Fruit fly (Drosophila melanogaster) whole organism, embryonic: Measurements from ENCODE around the gene dpp.

Experiments used
- Ada2b ChIP-seq: fragments of 200-800 bp; sonication (Bioruptor generic); IDR thresholded peaks from 2 replicates; pipeline ENCODE4 v1.3.6; 2022; ENCODE audit warnings: missing biosample characterization, missing genetic modification characterization
- Bdp1 ChIP-seq: fragments of 200-800 bp; sonication (Bioruptor generic); optimal IDR thresholded peaks from 3 replicates; lab custom pipeline; 2016; ENCODE audit warnings: missing biosample characterization, missing genetic modification characterization
- CG10543 ChIP-seq: fragments of 200-800 bp; sonication (Bioruptor generic); optimal IDR thresholded peaks from 3 replicates; lab custom pipeline; 2017; ENCODE audit warnings: missing biosample characterization, mild to moderate bottlenecking, missing genetic modification characterization, moderate library complexity
- CG12219 ChIP-seq: fragments of 200-800 bp; sonication (Bioruptor generic); optimal IDR thresholded peaks from 3 replicates; lab custom pipeline; 2018; ENCODE audit warnings: missing biosample characterization, mild to moderate bottlenecking, missing genetic modification characterization
- CG13123 ChIP-seq: fragments of 200-800 bp; sonication (Bioruptor generic); optimal IDR thresholded peaks from 2 replicates; lab custom pipeline; 2016; ENCODE audit warnings: missing biosample characterization, missing genetic modification characterization
- CG13287 ChIP-seq: fragments of 200-800 bp; sonication (Bioruptor generic); IDR thresholded peaks from 2 replicates; pipeline ENCODE4 v1.3.6; 2022; ENCODE audit warnings: missing biosample characterization, missing genetic modification characterization; ENCODE audit not compliant: partially characterized antibody
- CG15696 ChIP-seq: fragments of 200-800 bp; sonication (Bioruptor generic); optimal IDR thresholded peaks from 2 replicates; lab custom pipeline; 2019; ENCODE audit warnings: missing biosample characterization, mild to moderate bottlenecking, missing genetic modification characterization, moderate library complexity
- CG18262 ChIP-seq: fragments of 200-800 bp; optimal IDR thresholded peaks from 3 replicates; lab custom pipeline; 2019; ENCODE audit warnings: missing biosample characterization, mild to moderate bottlenecking, missing genetic modification characterization, moderate library complexity
- CG2199 ChIP-seq: fragments of 200-800 bp; sonication (Bioruptor generic); IDR thresholded peaks from 3 replicates; pipeline ENCODE4 v1.3.6; 2022; ENCODE audit warnings: missing biosample characterization, missing genetic modification characterization
- CG30020 ChIP-seq: fragments of 200-800 bp; optimal IDR thresholded peaks from 2 replicates; lab custom pipeline; 2019; ENCODE audit warnings: missing biosample characterization, mild to moderate bottlenecking, missing genetic modification characterization, moderate library complexity
- CG3407 ChIP-seq: fragments of 200-800 bp; sonication (Bioruptor generic); optimal IDR thresholded peaks from 2 replicates; lab custom pipeline; 2018; ENCODE audit warnings: missing biosample characterization, mild to moderate bottlenecking, missing genetic modification characterization
- CG4360 ChIP-seq: fragments of 200-800 bp; sonication (Bioruptor generic); IDR thresholded peaks from 2 replicates; pipeline ENCODE4 v1.3.6; 2022; ENCODE audit warnings: missing biosample characterization, missing genetic modification characterization
- CG4404 ChIP-seq: fragments of 200-800 bp; sonication (Bioruptor generic); IDR thresholded peaks from 2 replicates; pipeline ENCODE4 v1.3.6; 2022; ENCODE audit warnings: missing biosample characterization, missing genetic modification characterization
- CG6791 ChIP-seq: fragments of 200-800 bp; sonication (Bioruptor generic); IDR thresholded peaks from 3 replicates; pipeline ENCODE4 v1.3.6; 2022; ENCODE audit warnings: missing biosample characterization, missing genetic modification characterization; ENCODE audit not compliant: partially characterized antibody
- CG8388 ChIP-seq: fragments of 200-800 bp; sonication (Bioruptor generic); optimal IDR thresholded peaks from 2 replicates; lab custom pipeline; 2019; ENCODE audit warnings: missing biosample characterization, mild to moderate bottlenecking, missing genetic modification characterization, moderate library complexity
- CG9797 ChIP-seq: fragments of 200-800 bp; sonication (Bioruptor generic); optimal IDR thresholded peaks from 3 replicates; lab custom pipeline; 2018; ENCODE audit warnings: missing biosample characterization, mild to moderate bottlenecking, missing genetic modification characterization
- Dp ChIP-seq: fragments of 200-800 bp; sonication (Bioruptor generic); optimal IDR thresholded peaks from 2 replicates; lab custom pipeline; 2018; ENCODE audit warnings: missing biosample characterization, mild to moderate bottlenecking, missing genetic modification characterization, moderate library complexity
- Eip74EF ChIP-seq, 2 experiments: fragments of 200-800 bp in 1 of 2; fragments of >200 bp in 1 of 2; sonication (Bioruptor generic) in 1 of 2; optimal IDR thresholded peaks; 2 replicates each; lab custom pipeline; 2017 to 2019; ENCODE audit warnings: missing biosample characterization in 2 of 2, missing genetic modification characterization in 2 of 2, mild to moderate bottlenecking in 1 of 2, moderate library complexity in 1 of 2
- Ets65A ChIP-seq: fragments of 200-800 bp; sonication (Bioruptor generic); peaks from one replicate; lab custom pipeline; 2016; ENCODE audit warnings: missing biosample characterization, missing genetic modification characterization
- NfI ChIP-seq: fragments of 200-800 bp; sonication (Bioruptor generic); optimal IDR thresholded peaks from 3 replicates; lab custom pipeline; 2018; ENCODE audit warnings: missing biosample characterization, mild to moderate bottlenecking, missing genetic modification characterization, moderate library complexity
- Oli ChIP-seq: fragments of 200-800 bp; sonication (Bioruptor generic); optimal IDR thresholded peaks from 2 replicates; lab custom pipeline; 2018; ENCODE audit warnings: missing biosample characterization, mild to moderate bottlenecking, missing genetic modification characterization, moderate library complexity
- Sox100B ChIP-seq: fragments of 200-800 bp; sonication (Bioruptor generic); optimal IDR thresholded peaks from 3 replicates; lab custom pipeline; 2018; ENCODE audit warnings: missing biosample characterization, mild to moderate bottlenecking, missing genetic modification characterization
- bsh ChIP-seq, 2 experiments: fragments of 200-800 bp; sonication (Bioruptor generic); optimal IDR thresholded peaks; 2 replicates each; lab custom pipeline; 2017 to 2018; ENCODE audit warnings: mild to moderate bottlenecking in 2 of 2, missing biosample characterization in 2 of 2, missing genetic modification characterization in 2 of 2, moderate library complexity in 1 of 2
- ci ChIP-seq: fragments of 200-800 bp; sonication (Bioruptor generic); IDR thresholded peaks from 3 replicates; pipeline ENCODE4 v1.3.6; 2022; ENCODE audit warnings: missing biosample characterization, missing genetic modification characterization
- dmrt11E ChIP-seq: fragments of 200-800 bp; sonication (Bioruptor generic); optimal IDR thresholded peaks from 3 replicates; lab custom pipeline; 2018; ENCODE audit warnings: missing biosample characterization, mild to moderate bottlenecking, missing genetic modification characterization, moderate library complexity
- eve ChIP-seq, 2 experiments: fragments of >200 bp; optimal IDR thresholded peaks; 2 replicates each; lab custom pipeline; 2017; ENCODE audit warnings: missing biosample characterization in 2 of 2, missing genetic modification characterization in 2 of 2
- eyg ChIP-seq: fragments of 200-800 bp; sonication (Bioruptor generic); optimal IDR thresholded peaks from 3 replicates; lab custom pipeline; 2016; ENCODE audit warnings: missing biosample characterization, missing genetic modification characterization
- gcm ChIP-seq: fragments of 200-800 bp; sonication (Bioruptor generic); optimal IDR thresholded peaks from 2 replicates; lab custom pipeline; 2019; ENCODE audit warnings: missing biosample characterization, mild to moderate bottlenecking, missing genetic modification characterization, moderate library complexity
- grn ChIP-seq: fragments of 200-800 bp; sonication (Bioruptor generic); optimal IDR thresholded peaks from 3 replicates; lab custom pipeline; 2017; ENCODE audit warnings: missing biosample characterization, missing genetic modification characterization
- kah ChIP-seq: fragments of 200-800 bp; sonication (Bioruptor generic); optimal IDR thresholded peaks from 2 replicates; lab custom pipeline; 2018; ENCODE audit warnings: missing biosample characterization, mild to moderate bottlenecking, missing genetic modification characterization
- lbe ChIP-seq: fragments of 200-800 bp; sonication (Bioruptor generic); optimal IDR thresholded peaks from 2 replicates; lab custom pipeline; 2016; ENCODE audit warnings: missing biosample characterization, mild to moderate bottlenecking, missing genetic modification characterization
- nom ChIP-seq: fragments of 200-800 bp; sonication (Bioruptor generic); optimal IDR thresholded peaks from 2 replicates; lab custom pipeline; 2017; ENCODE audit warnings: missing biosample characterization, missing genetic modification characterization, mild to moderate bottlenecking, moderate library complexity, missing genetic modification reagents
- onecut ChIP-seq: fragments of 200-800 bp; sonication (Bioruptor generic); IDR thresholded peaks from 2 replicates; pipeline ENCODE4 v1.3.6; 2022; ENCODE audit warnings: missing biosample characterization, missing genetic modification characterization
- prd ChIP-seq, 3 experiments: fragments of >200 bp in 2 of 3; fragments of 200-800 bp in 1 of 3; sonication (Bioruptor generic) in 1 of 3; optimal IDR thresholded peaks in 2 of 3; IDR thresholded peaks in 1 of 3; 2 replicates in 2 of 3; 3 replicates in 1 of 3; pipeline versions ENCODE4 v1.3.6 to Lab custom; 2017 to 2022; ENCODE audit warnings: missing biosample characterization in 1 of 3, missing genetic modification characterization in 1 of 3
- sens ChIP-seq: fragments of 200-800 bp; sonication (Bioruptor generic); peaks from one replicate; lab custom pipeline; 2016; ENCODE audit warnings: missing biosample characterization, missing genetic modification characterization
- seq ChIP-seq: fragments of 200-800 bp; sonication (Bioruptor generic); IDR thresholded peaks from 2 replicates; pipeline ENCODE4 v1.3.6; 2022; ENCODE audit warnings: missing biosample characterization, missing genetic modification characterization
- sima ChIP-seq: fragments of 200-800 bp; sonication (Bioruptor generic); optimal IDR thresholded peaks from 2 replicates; lab custom pipeline; 2016; ENCODE audit warnings: missing biosample characterization, missing genetic modification characterization
- ttk ChIP-seq: fragments of 200-800 bp; sonication (Bioruptor generic); IDR thresholded peaks from 2 replicates; pipeline ENCODE4 v2.1.2; 2022; ENCODE audit warnings: missing biosample characterization, missing genetic modification characterization
- tup ChIP-seq: fragments of 200-800 bp; sonication (Bioruptor generic); optimal IDR thresholded peaks from 2 replicates; lab custom pipeline; 2016; ENCODE audit warnings: missing biosample characterization, mild to moderate bottlenecking, missing genetic modification characterization, moderate library complexity
- vvl ChIP-seq: fragments of 200-800 bp; sonication (Bioruptor generic); IDR thresholded peaks from 2 replicates; pipeline ENCODE4 v1.3.6; 2022; ENCODE audit warnings: missing biosample characterization, missing genetic modification characterization

dpp gene

dm6 chr2L:2481156-2481712 is 53.1 kb downstream of the dpp start:
- TF ChIP-seq Ets65A (GFP tag; lab: Kevin White, UChicago), result peak; percentile 0
- no peak for TF ChIP-seq CG10543
- TF ChIP-seq tup (GFP tag; lab: Kevin White, UChicago), result no peak
- peak; percentile 27 for TF ChIP-seq nom
- no peak for TF ChIP-seq CG3407 (GFP tag; lab: Kevin White, UChicago)
- peak; percentile 56 for TF ChIP-seq lbe (GFP tag; lab: Kevin White, UChicago)

dm6 chr2L:2483720-2484507 is 55.7 kb downstream of the dpp start:
- TF ChIP-seq eve (GFP tag; optimal IDR thresholded peaks at IDR 0.05; lab: Kevin White, UChicago) (no peak), CG4360 (GFP tag; lab: Robert Waterston, UW) (peak; percentile 51; the same call in 1 of the 2 replicates), sima (GFP tag; lab: Kevin White, UChicago) (no peak), eyg (no peak), Sox100B (GFP tag; lab: Kevin White, UChicago) (no peak), CG13123 (no peak), ci (GFP tag; lab: Robert Waterston, UW) (no peak), CG9797 (no peak), Bdp1 (GFP tag; lab: Kevin White, UChicago) (no peak), sens (GFP tag; lab: Kevin White, UChicago) (peak; percentile 76), CG18262 (tag; lab: Kevin White, UChicago) (peak; percentile 9), gcm (GFP tag; lab: Kevin White, UChicago) (no peak), prd (optimal IDR thresholded peaks at IDR 0.05; lab: Kevin White, UChicago) (no peak), prd (GFP tag; IDR thresholded peaks at IDR 0.05; lab: Robert Waterston, UW) (0 out of 3 replicates have a peak, but pooled peaks have one; percentile 18), onecut (no peak), dmrt11E (tag; lab: Kevin White, UChicago) (peak; percentile 27), Eip74EF (GFP tag; optimal IDR thresholded peaks at IDR 0.05; lab: Kevin White, UChicago) (no peak), grn (peak; percentile 62), Ada2b (GFP tag; lab: Robert Waterston, UW) (no peak), CG4404 (GFP tag; lab: Robert Waterston, UW) (0 out of 2 replicates have a peak, but pooled peaks have one; percentile 19), CG30020 (tag; lab: Kevin White, UChicago) (no peak), seq (GFP tag; lab: Robert Waterston, UW) (no peak), CG6791 (GFP tag; lab: Robert Waterston, UW) (no peak), CG13287 (GFP tag; lab: Robert Waterston, UW) (no peak), kah (GFP tag; lab: Kevin White, UChicago) (no peak), ttk (no peak), CG2199 (GFP tag; lab: Robert Waterston, UW) (no peak), CG15696 (peak; percentile 36), nom (peak; percentile 53), Oli (tag; lab: Kevin White, UChicago) (no peak), Dp (GFP tag; lab: Kevin White, UChicago) (no peak)
- TF ChIP-seq, all 482 proteins: peak for 9

dm6 chr2L:2485272-2485671 is 57.1 kb downstream of the dpp start:
- TF ChIP-seq vvl (no peak), CG8388 (peak; percentile 2), NfI (GFP tag; lab: Kevin White, UChicago) (no peak), CG12219 (GFP tag; lab: Kevin White, UChicago) (no peak), bsh (GFP tag; optimal IDR thresholded peaks at IDR 0.05; lab: Kevin White, UChicago) (peak in 1 of 2 experiments; percentile 31)
- TF ChIP-seq, all 482 proteins: peak for 2
